Worm (Caenorhabditis elegans): ENCODE data around the gene glc-1.

DNA sequence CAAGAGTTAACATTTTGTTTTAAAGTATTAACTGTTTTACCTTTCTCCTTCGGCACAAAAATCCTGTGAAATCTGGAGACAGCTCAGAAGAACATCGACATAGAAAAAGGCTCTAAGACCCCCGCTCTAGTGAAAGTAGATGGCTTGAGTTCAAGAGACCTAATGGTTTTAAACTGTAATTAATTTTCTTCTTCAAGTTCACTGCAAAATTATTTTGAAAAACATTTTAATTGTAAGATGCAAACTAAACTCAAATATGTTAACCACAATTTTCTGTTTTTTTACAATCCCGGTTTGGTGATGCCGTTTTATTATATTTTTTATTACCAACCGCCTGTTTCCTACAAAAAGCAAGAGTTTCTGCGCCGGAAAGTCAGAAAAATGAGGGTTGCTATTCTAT is 14.2 kb downstream of the glc-1 start, which contains the start of gene clec-233:
- TF ChIP-seq mdl-1 (tag; optimal IDR thresholded peaks at IDR 0.05) (no peak), skn-1 (tag; optimal IDR thresholded peaks at IDR 0.05) (no peak), elt-2 (tag; optimal IDR thresholded peaks at IDR 0.05) (no peak), nhr-77 (tag; optimal IDR thresholded peaks at IDR 0.05) (no peak), ama-1 (optimal IDR thresholded peaks at IDR 0.05) (no peak), unc-62 (GFP tag; optimal IDR thresholded peaks at IDR 0.05) (no peak), sup-37 (GFP tag; optimal IDR thresholded peaks at IDR 0.05) (no peak), lin-39 (tag; optimal IDR thresholded peaks at IDR 0.05) (no peak), nhr-76 (tag; optimal IDR thresholded peaks at IDR 0.05) (no peak), tbx-2 (tag; optimal IDR thresholded peaks at IDR 0.05) (no peak), ztf-11 (tag; optimal IDR thresholded peaks at IDR 0.05) (no peak)
